Worm (Caenorhabditis elegans): ENCODE measurements around the gene fbxb-75.

ce11 chrIV:4448343-4448742 lies 7.4 kb upstream of the fbxb-75 start:
- TF ChIP-seq T22C8.4 (GFP tag; IDR thresholded peaks at IDR 0.05), result no peak
- no peak for TF ChIP-seq tab-1 (GFP tag; IDR thresholded peaks at IDR 0.05)
- TF ChIP-seq ref-1 (GFP tag; conservative IDR thresholded peaks at IDR 0.05), result no peak
- TF ChIP-seq cog-1 (tag; optimal IDR thresholded peaks at IDR 0.05), result no peak
- TF ChIP-seq klf-2 (GFP tag; conservative IDR thresholded peaks at IDR 0.05), result no peak
- no peak for TF ChIP-seq flt-1 (GFP tag; IDR thresholded peaks at IDR 0.05)
- TF ChIP-seq med-1 (GFP tag; optimal IDR thresholded peaks at IDR 0.05; ENCODE audit: insufficient read depth), result no peak

All from whole organism, midembryonic.